Worm (Caenorhabditis elegans): Measurements from ENCODE around the gene B0035.22.

The B0035.22 gene

ce11 chrIV:11363806-11364562 lies 49.0 kb downstream of the B0035.22 start (continued):
- TF ChIP-seq unc-98 (GFP tag; IDR thresholded peaks at IDR 0.05) (no peak), tbx-2 (tag; optimal IDR thresholded peaks at IDR 0.05) (no peak), xbp-1 (tag; optimal IDR thresholded peaks at IDR 0.05) (no peak), C04F5.9 (tag; optimal IDR thresholded peaks at IDR 0.05) (no peak), lir-3 (tag; optimal IDR thresholded peaks at IDR 0.05; ENCODE audit: poor library complexity) (no peak), grh-1 (GFP tag; IDR thresholded peaks at IDR 0.05) (no peak), nhr-71 (tag; optimal IDR thresholded peaks at IDR 0.05) (peak; percentile 17), nhr-85 (tag) (peak; percentile 79), lsy-2 (tag; optimal IDR thresholded peaks at IDR 0.05) (no peak), zag-1 (tag; optimal IDR thresholded peaks at IDR 0.05) (no peak), dpl-1 (GFP tag; optimal IDR thresholded peaks at IDR 0.05) (no peak), rnt-1 (tag; optimal IDR thresholded peaks at IDR 0.05) (no peak), nhr-12 (tag; optimal IDR thresholded peaks at IDR 0.05) (no peak), alr-1 (tag; optimal IDR thresholded peaks at IDR 0.05; ENCODE audit: borderline replicate concordance) (no peak), ets-5 (GFP tag; IDR thresholded peaks at IDR 0.05) (no peak), sox-4 (tag; optimal IDR thresholded peaks at IDR 0.05) (no peak), mab-9 (GFP tag; IDR thresholded peaks at IDR 0.05) (no peak), elt-2 (tag; optimal IDR thresholded peaks at IDR 0.05) (no peak), ceh-88 (GFP tag; IDR thresholded peaks at IDR 0.05) (no peak), F16B12.6 (tag; optimal IDR thresholded peaks at IDR 0.05) (no peak), lin-35 (GFP tag; optimal IDR thresholded peaks at IDR 0.05) (peak in 1 of 2 experiments; percentile 63), aha-1 (tag; optimal IDR thresholded peaks at IDR 0.05) (no peak), ztf-4 (tag; optimal IDR thresholded peaks at IDR 0.05) (no peak), snu-23 (GFP tag; optimal IDR thresholded peaks at IDR 0.05) (peak; percentile 8), unc-130 (tag; optimal IDR thresholded peaks at IDR 0.05) (no peak), mef-2 (tag; optimal IDR thresholded peaks at IDR 0.05) (no peak), hpl-2 (GFP tag; optimal IDR thresholded peaks at IDR 0.05) (peak; percentile 43), egl-27 (tag; optimal IDR thresholded peaks at IDR 0.05) (no peak), nhr-84 (tag; optimal IDR thresholded peaks at IDR 0.05) (no peak), nhr-28 (tag; optimal IDR thresholded peaks at IDR 0.05) (no peak), elt-3 (tag; optimal IDR thresholded peaks at IDR 0.05) (no peak), nhr-20 (tag; optimal IDR thresholded peaks at IDR 0.05) (peak; percentile 22), C34B4.2 (tag; optimal IDR thresholded peaks at IDR 0.05) (no peak), pax-3 (tag; optimal IDR thresholded peaks at IDR 0.05) (no peak), nhr-11 (tag; optimal IDR thresholded peaks at IDR 0.05) (no peak), fkh-10 (GFP tag; optimal IDR thresholded peaks at IDR 0.05) (no peak), isw-1 (GFP tag; IDR thresholded peaks at IDR 0.05) (no peak), fkh-4 (tag; optimal IDR thresholded peaks at IDR 0.05; ENCODE audit: borderline replicate concordance) (no peak), skn-1 (tag; optimal IDR thresholded peaks at IDR 0.05) (no peak), ztf-11 (tag; optimal IDR thresholded peaks at IDR 0.05) (no peak), ceh-8 (GFP tag; optimal IDR thresholded peaks at IDR 0.05) (no peak), ama-1 (optimal IDR thresholded peaks at IDR 0.05) (no peak), ces-1 (GFP tag; optimal IDR thresholded peaks at IDR 0.05) (no peak), nhr-19 (GFP tag; conservative IDR thresholded peaks at IDR 0.05) (no peak)

All from whole organism, L1 larva.